Fruit fly (Drosophila melanogaster): ENCODE measurements around the gene spen.

Gene spen

DNA sequence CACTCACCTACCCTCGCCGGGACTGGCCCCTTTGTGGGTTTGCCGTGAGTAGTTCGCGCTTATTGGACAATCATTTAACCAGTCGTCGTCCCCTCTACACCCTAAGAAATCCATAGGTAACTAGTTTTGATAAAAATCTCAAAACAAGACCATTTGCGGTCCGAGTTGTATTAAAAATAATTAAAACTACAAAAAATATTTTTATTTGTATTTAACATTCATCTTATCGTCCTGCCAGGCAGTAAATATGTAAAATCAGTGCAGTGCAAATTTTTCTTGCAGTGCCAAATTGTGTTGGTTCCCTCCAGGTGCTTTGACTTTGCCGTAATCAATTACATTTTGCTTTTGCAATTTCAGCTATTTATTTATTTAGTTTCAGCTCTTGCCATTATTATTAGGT is 85.0 kb downstream of the spen start (continued):
- no peak for TF ChIP-seq CG32767 (GFP tag; IDR thresholded peaks at IDR 0.05)
- TF ChIP-seq CG15073 (GFP tag; optimal IDR thresholded peaks at IDR 0.05): no peak
- no peak for TF ChIP-seq CG15479 (GFP tag; optimal IDR thresholded peaks at IDR 0.05)
- TF ChIP-seq CG2199 (GFP tag; IDR thresholded peaks at IDR 0.05): no peak
- 0 out of 2 replicates have a peak, but pooled peaks have one; percentile 33 for TF ChIP-seq sisA (GFP tag; IDR thresholded peaks at IDR 0.05)
- TF ChIP-seq dimm (GFP tag; IDR thresholded peaks at IDR 0.05): no peak
- TF ChIP-seq Abd-B (GFP tag; optimal IDR thresholded peaks at IDR 0.05): no peak
- no peak for TF ChIP-seq Sox102F (GFP tag; optimal IDR thresholded peaks at IDR 0.05)
- peak; percentile 24 for TF ChIP-seq CG6683 (GFP tag; optimal IDR thresholded peaks at IDR 0.05)
- TF ChIP-seq btn (GFP tag; optimal IDR thresholded peaks at IDR 0.05): no peak
- TF ChIP-seq CG17912 (GFP tag; optimal IDR thresholded peaks at IDR 0.05): no peak
- peak; percentile 6 for TF ChIP-seq Ssrp (tag; optimal IDR thresholded peaks at IDR 0.05)
- no peak for TF ChIP-seq CG8290 (GFP tag; optimal IDR thresholded peaks at IDR 0.05)
- no peak for TF ChIP-seq CG8290 (tag; optimal IDR thresholded peaks at IDR 0.05)
- peak; percentile 46 for TF ChIP-seq Ptx1 (GFP tag; IDR thresholded peaks at IDR 0.05)
- peak; percentile 24 for TF ChIP-seq BtbVII (GFP tag; optimal IDR thresholded peaks at IDR 0.05)
- TF ChIP-seq slp2 (GFP tag; optimal IDR thresholded peaks at IDR 0.05): no peak
- no peak for TF ChIP-seq hkb (optimal IDR thresholded peaks at IDR 0.05)
- TF ChIP-seq hkb (GFP tag; IDR thresholded peaks at IDR 0.05): peak; percentile 15; the same call in 1 of the 2 replicates
- TF ChIP-seq tll (GFP tag; optimal IDR thresholded peaks at IDR 0.05): no peak
- no peak for TF ChIP-seq CG13123 (GFP tag; optimal IDR thresholded peaks at IDR 0.05)
- TF ChIP-seq MESR4 (GFP tag; optimal IDR thresholded peaks at IDR 0.05): no peak
- TF ChIP-seq CG1529 (GFP tag; optimal IDR thresholded peaks at IDR 0.05): no peak
- TF ChIP-seq CG17829 (tag; optimal IDR thresholded peaks at IDR 0.05): no peak
- TF ChIP-seq Drgx (GFP tag; IDR thresholded peaks at IDR 0.05): peak; percentile 83
- no peak for TF ChIP-seq bab2 (GFP tag; optimal IDR thresholded peaks at IDR 0.05)
- no peak for TF ChIP-seq CG14860 (GFP tag; IDR thresholded peaks at IDR 0.05; ENCODE audit: partially characterized antibody)
- no peak for TF ChIP-seq crol (GFP tag; IDR thresholded peaks at IDR 0.05)
- peak; percentile 34 for TF ChIP-seq Atf6 (GFP tag; IDR thresholded peaks at IDR 0.05)
- peak; percentile 55; the same call in 1 of the 3 replicates for TF ChIP-seq tgo (GFP tag; IDR thresholded peaks at IDR 0.05)
- no peak for TF ChIP-seq Aef1 (GFP tag; IDR thresholded peaks at IDR 0.05)
- TF ChIP-seq Antp (GFP tag; optimal IDR thresholded peaks at IDR 0.05): no peak
- TF ChIP-seq ase (GFP tag; IDR thresholded peaks at IDR 0.05): no peak
- no peak for TF ChIP-seq Sin3A (optimal IDR thresholded peaks at IDR 0.05)
- TF ChIP-seq Dip3 (GFP tag; optimal IDR thresholded peaks at IDR 0.05): no peak
- no peak for TF ChIP-seq Usf (GFP tag; optimal IDR thresholded peaks at IDR 0.05)
- no peak for TF ChIP-seq CG10565 (GFP tag; optimal IDR thresholded peaks at IDR 0.05)
- no peak for TF ChIP-seq CG1792 (GFP tag; optimal IDR thresholded peaks at IDR 0.05)
- no peak for TF ChIP-seq chm (GFP tag; IDR thresholded peaks at IDR 0.05)
- TF ChIP-seq Meics (GFP tag; optimal IDR thresholded peaks at IDR 0.05): peak; percentile 30
- no peak for TF ChIP-seq lbe (GFP tag; optimal IDR thresholded peaks at IDR 0.05)
- TF ChIP-seq Oli (tag; optimal IDR thresholded peaks at IDR 0.05): peak; percentile 16
- TF ChIP-seq zen2 (GFP tag; IDR thresholded peaks at IDR 0.05; ENCODE audit: partially characterized antibody): no peak
- TF ChIP-seq CG12299 (tag; optimal IDR thresholded peaks at IDR 0.05): no peak
- TF ChIP-seq CG17802 (tag; optimal IDR thresholded peaks at IDR 0.05): no peak
- TF ChIP-seq ttk (GFP tag; IDR thresholded peaks at IDR 0.05): 0 out of 2 replicates have a peak, but pooled peaks have one; percentile 27
- TF ChIP-seq CG31224 (GFP tag; IDR thresholded peaks at IDR 0.05): no peak
- TF ChIP-seq Dad (GFP tag; optimal IDR thresholded peaks at IDR 0.05): no peak
- TF ChIP-seq Tbp (GFP tag; optimal IDR thresholded peaks at IDR 0.05): no peak
- TF ChIP-seq CG11723 (GFP tag; optimal IDR thresholded peaks at IDR 0.05): no peak
- TF ChIP-seq ap (GFP tag; IDR thresholded peaks at IDR 0.05): peak; percentile 35; the same call in 1 of the 2 replicates
- TF ChIP-seq CG5180 (GFP tag; optimal IDR thresholded peaks at IDR 0.05): no peak
- TF ChIP-seq nmo (GFP tag; optimal IDR thresholded peaks at IDR 0.05): no peak
